Fruit fly (Drosophila melanogaster): ENCODE measurements around the gene slou.

The slou gene

DNA sequence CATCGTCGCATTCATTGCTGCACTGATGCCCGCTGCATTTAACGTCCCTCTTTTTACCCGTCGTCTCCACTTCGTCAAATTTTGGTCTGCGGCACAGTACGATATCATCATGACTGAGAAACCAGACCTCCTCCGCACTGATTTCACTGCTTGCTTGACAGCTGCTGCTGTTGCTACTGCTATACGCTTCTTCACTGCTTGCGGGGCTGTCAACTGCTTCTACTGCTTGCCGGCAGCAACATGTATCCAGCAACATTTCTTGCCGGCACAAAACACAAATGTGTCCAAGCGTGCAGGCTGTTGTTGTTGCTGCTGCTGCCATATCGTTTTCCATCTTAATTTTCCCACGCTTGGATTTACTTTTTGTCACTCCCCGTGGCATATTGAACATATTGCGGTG lies 23.1 kb upstream of the slou start (continued):
- TF ChIP-seq HLH3B (GFP tag; IDR thresholded peaks at IDR 0.05) (no peak), CG6254 (GFP tag; optimal IDR thresholded peaks at IDR 0.05) (no peak), Dip3 (GFP tag; optimal IDR thresholded peaks at IDR 0.05) (peak; percentile 11), CG18476 (GFP tag; optimal IDR thresholded peaks at IDR 0.05) (no peak), abd-A (tag; optimal IDR thresholded peaks at IDR 0.05) (no peak), sd (tag; optimal IDR thresholded peaks at IDR 0.05) (no peak), CG4328 (GFP tag; optimal IDR thresholded peaks at IDR 0.05) (no peak), CG15696 (tag; optimal IDR thresholded peaks at IDR 0.05) (peak; percentile 25), CG8359 (GFP tag; optimal IDR thresholded peaks at IDR 0.05; ENCODE audit: borderline replicate concordance) (no peak), CG2889 (GFP tag; IDR thresholded peaks at IDR 0.05) (no peak), ERR (GFP tag; optimal IDR thresholded peaks at IDR 0.05) (no peak), Dek (tag; optimal IDR thresholded peaks at IDR 0.05) (peak; percentile 19), H2.0 (GFP tag; IDR thresholded peaks at IDR 0.05) (no peak), CG8290 (GFP tag; optimal IDR thresholded peaks at IDR 0.05) (peak; percentile 96), CG8290 (tag; optimal IDR thresholded peaks at IDR 0.05) (peak in 1 of 2 experiments; percentile 82), Sry-δ (GFP tag; optimal IDR thresholded peaks at IDR 0.05) (peak; percentile 32), Sin3A (optimal IDR thresholded peaks at IDR 0.05) (no peak), ken (GFP tag; IDR thresholded peaks at IDR 0.05) (no peak), Nf-YB (GFP tag; optimal IDR thresholded peaks at IDR 0.05) (peak; percentile 29), CG7839 (tag; optimal IDR thresholded peaks at IDR 0.05) (no peak), zen (tag; optimal IDR thresholded peaks at IDR 0.05) (no peak), gce (GFP tag; IDR thresholded peaks at IDR 0.05) (no peak), Ptx1 (GFP tag; IDR thresholded peaks at IDR 0.05) (no peak), dan (GFP tag; IDR thresholded peaks at IDR 0.05) (no peak), esg (GFP tag; conservative IDR thresholded peaks at IDR 0.05) (no peak), Dbx (GFP tag; IDR thresholded peaks at IDR 0.05) (peak; percentile 61; the same call in 1 of the 3 replicates), CG15073 (GFP tag; optimal IDR thresholded peaks at IDR 0.05) (no peak), Atf3 (GFP tag; optimal IDR thresholded peaks at IDR 0.05) (no peak), dm (GFP tag; optimal IDR thresholded peaks at IDR 0.05) (peak; percentile 36), lov (optimal IDR thresholded peaks at IDR 0.05) (no peak), lov (GFP tag; IDR thresholded peaks at IDR 0.05) (no peak), Ets65A (GFP tag) (no peak), Rx (GFP tag; IDR thresholded peaks at IDR 0.05) (no peak), CG32772 (GFP tag; IDR thresholded peaks at IDR 0.05) (peak; percentile 24; the same call in 1 of the 2 replicates), chm (GFP tag; IDR thresholded peaks at IDR 0.05) (peak; percentile 59), repo (GFP tag; optimal IDR thresholded peaks at IDR 0.05) (peak; percentile 8), CG14667 (GFP tag; IDR thresholded peaks at IDR 0.05) (no peak), CG3847 (GFP tag; IDR thresholded peaks at IDR 0.05) (peak; percentile 36; the same call in 1 of the 2 replicates), CG13123 (GFP tag; optimal IDR thresholded peaks at IDR 0.05) (no peak), lilli (GFP tag; optimal IDR thresholded peaks at IDR 0.05) (no peak), sisA (GFP tag; IDR thresholded peaks at IDR 0.05) (no peak), Atf6 (GFP tag; IDR thresholded peaks at IDR 0.05) (no peak), cg (GFP tag; optimal IDR thresholded peaks at IDR 0.05) (peak; percentile 12), ATbp (GFP tag; optimal IDR thresholded peaks at IDR 0.05) (no peak), Mrtf (GFP tag; IDR thresholded peaks at IDR 0.05) (0 out of 3 replicates have a peak, but pooled peaks have one; percentile 18), lbe (GFP tag; optimal IDR thresholded peaks at IDR 0.05) (no peak), fd3F (GFP tag; optimal IDR thresholded peaks at IDR 0.05) (no peak), NK7.1 (GFP tag; optimal IDR thresholded peaks at IDR 0.05) (no peak), PHDP (tag; optimal IDR thresholded peaks at IDR 0.05) (no peak), sqz (GFP tag; optimal IDR thresholded peaks at IDR 0.05) (no peak), jigr1 (GFP tag; IDR thresholded peaks at IDR 0.05) (no peak), pita (GFP tag; optimal IDR thresholded peaks at IDR 0.05) (no peak), CG7786 (GFP tag; optimal IDR thresholded peaks at IDR 0.05) (no peak), HmgZ (tag; optimal IDR thresholded peaks at IDR 0.05) (peak; percentile 82)

All from whole organism, embryonic.